Worm (Caenorhabditis elegans) whole organism, young adult: ENCODE data around the gene ech-9.

Experiments
- C06A6.2 ChIP-seq: fragments of 200-800 bp; sonication (Bioruptor generic); conservative IDR thresholded peaks from 2 replicates; pipeline ENCODE4 v1.3.6; 2022; ENCODE audit warnings: missing genetic modification characterization, missing compliant biosample characterization
- T07F8.4 ChIP-seq: sonication (generic microtip); optimal IDR thresholded peaks from 2 replicates; lab custom pipeline; 2016; ENCODE audit warnings: mild to moderate bottlenecking, missing genetic modification characterization, moderate library complexity, missing compliant biosample characterization
- aptf-2 ChIP-seq: fragments of 200-800 bp; sonication (Bioruptor generic); conservative IDR thresholded peaks from 2 replicates; pipeline ENCODE4 v1.3.6; 2022; ENCODE audit warnings: missing genetic modification reagents, missing genetic modification characterization, missing compliant biosample characterization
- aptf-3 ChIP-seq: fragments of 200-800 bp; sonication (Bioruptor generic); IDR thresholded peaks from 2 replicates; pipeline ENCODE4 v1.3.6; 2022; ENCODE audit warnings: missing genetic modification characterization, missing compliant biosample characterization
- athp-1 ChIP-seq: sonication (generic microtip); optimal IDR thresholded peaks from 2 replicates; lab custom pipeline; 2017; ENCODE audit warnings: mild to moderate bottlenecking, missing genetic modification characterization, missing compliant biosample characterization
- ceh-79 ChIP-seq: sonication (generic microtip); optimal IDR thresholded peaks from 2 replicates; lab custom pipeline; 2017; ENCODE audit warnings: mild to moderate bottlenecking, missing genetic modification characterization, missing compliant biosample characterization
- dox-1 ChIP-seq: fragments of 200-800 bp; sonication (Bioruptor generic); IDR thresholded peaks from 2 replicates; pipeline ENCODE4 v1.3.6; 2022; ENCODE audit warnings: missing genetic modification reagents, missing genetic modification characterization, missing compliant biosample characterization
- hmg-1.2 ChIP-seq: fragments of 200-800 bp; sonication (Bioruptor generic); IDR thresholded peaks from 2 replicates; pipeline ENCODE4 v1.3.6; 2022; ENCODE audit warnings: missing genetic modification reagents, missing genetic modification characterization, missing compliant biosample characterization
- hsf-1 ChIP-seq: fragments of 200-800 bp; sonication (Bioruptor generic); IDR thresholded peaks from 2 replicates; pipeline ENCODE4 v1.3.6; 2022; ENCODE audit warnings: missing genetic modification reagents, missing genetic modification characterization, missing compliant biosample characterization
- nfya-1 ChIP-seq: sonication (generic microtip); optimal IDR thresholded peaks from 2 replicates; lab custom pipeline; 2017; ENCODE audit warnings: antibody characterized with exemption, missing compliant biosample characterization, missing genetic modification characterization, borderline replicate concordance; ENCODE audit not compliant: insufficient read depth
- pha-4 ChIP-seq: fragments of 150-350 bp; sonication (generic microtip); optimal IDR thresholded peaks from 2 replicates; lab custom pipeline; 2014; ENCODE audit warnings: missing biosample characterization, missing genetic modification reagents, missing genetic modification characterization
- rcor-1 ChIP-seq: fragments of 200-800 bp; sonication (Bioruptor generic); IDR thresholded peaks from 2 replicates; pipeline ENCODE4 v1.3.6; 2022; ENCODE audit warnings: missing genetic modification reagents, missing genetic modification characterization, missing compliant biosample characterization
- repo-1 ChIP-seq: sonication (generic microtip); optimal IDR thresholded peaks from 2 replicates; lab custom pipeline; 2017; ENCODE audit warnings: mild to moderate bottlenecking, missing genetic modification characterization, missing compliant biosample characterization
- snpc-4 ChIP-seq, 5 experiments: fragments of 150-350 bp in 1 of 5; sonication (generic microtip) in 4 of 5; optimal IDR thresholded peaks; 2 replicates each; lab custom pipeline; 2014 to 2018; ENCODE audit warnings: missing genetic modification characterization in 5 of 5, missing biosample characterization in 3 of 5, antibody characterized with exemption in 2 of 5, mild to moderate bottlenecking in 2 of 5, missing compliant biosample characterization in 2 of 5, missing genotype in 2 of 5, moderate library complexity in 2 of 5, missing genetic modification reagents in 1 of 5

DNA sequence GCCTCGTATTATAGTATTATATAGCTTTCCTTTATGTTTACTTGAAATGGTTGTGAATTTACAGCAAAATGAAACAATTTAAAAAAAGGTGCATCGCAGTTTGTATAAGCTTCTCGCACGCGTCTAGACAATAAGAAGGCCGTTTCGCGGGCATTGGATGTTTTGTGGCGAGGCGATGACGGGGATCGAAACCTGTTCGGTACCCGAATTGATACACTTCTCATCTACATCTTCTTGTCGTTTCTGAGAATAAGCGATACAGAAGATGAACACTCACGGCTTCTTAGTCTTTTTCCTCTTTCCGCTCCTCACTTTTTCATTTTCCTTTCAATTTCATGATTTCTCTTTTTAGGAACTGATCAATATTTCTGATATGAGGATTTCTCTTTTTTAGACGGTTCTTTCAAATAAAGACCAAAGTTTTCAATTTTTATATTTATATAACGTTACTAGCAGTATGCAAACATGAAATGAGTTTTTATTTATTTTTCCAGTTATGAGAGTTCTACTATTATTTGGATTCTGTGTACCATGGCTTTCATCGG is 10.6 kb upstream of the ech-9 start, which contains the start of gene F01G10.10:
- TF ChIP-seq aptf-2 (GFP tag; lab: Robert Waterston, UW) = no peak
- peak; percentile 49 for TF ChIP-seq rcor-1 (GFP tag; lab: Robert Waterston, UW)
- no peak for TF ChIP-seq aptf-3
- no peak for TF ChIP-seq athp-1 (tag; lab: Kevin White, UChicago)
- peak; percentile 47 for TF ChIP-seq hmg-1.2 (GFP tag; lab: Robert Waterston, UW)
- no peak for TF ChIP-seq nfya-1
- TF ChIP-seq repo-1 = no peak
- TF ChIP-seq hsf-1 = 0 out of 2 replicates have a peak, but pooled peaks have one; percentile 63
- TF ChIP-seq T07F8.4 = no peak
- TF ChIP-seq ceh-79 (tag; lab: Kevin White, UChicago) = no peak
- TF ChIP-seq snpc-4 (GFP tag; optimal IDR thresholded peaks at IDR 0.05; lab: Kevin White, UChicago) = no peak
- peak in 2 of 4 experiments; percentile 19 to 39 for TF ChIP-seq snpc-4 (tag; optimal IDR thresholded peaks at IDR 0.05; lab: Kevin White, UChicago)
- peak; percentile 60 for TF ChIP-seq dox-1 (GFP tag; lab: Robert Waterston, UW)
- TF ChIP-seq pha-4 (tag; lab: Kevin White, UChicago) = no peak
- TF ChIP-seq C06A6.2 (GFP tag; lab: Robert Waterston, UW) = no peak
